Worm (Caenorhabditis elegans): Measurements from ENCODE around the gene R13H4.5.

DNA sequence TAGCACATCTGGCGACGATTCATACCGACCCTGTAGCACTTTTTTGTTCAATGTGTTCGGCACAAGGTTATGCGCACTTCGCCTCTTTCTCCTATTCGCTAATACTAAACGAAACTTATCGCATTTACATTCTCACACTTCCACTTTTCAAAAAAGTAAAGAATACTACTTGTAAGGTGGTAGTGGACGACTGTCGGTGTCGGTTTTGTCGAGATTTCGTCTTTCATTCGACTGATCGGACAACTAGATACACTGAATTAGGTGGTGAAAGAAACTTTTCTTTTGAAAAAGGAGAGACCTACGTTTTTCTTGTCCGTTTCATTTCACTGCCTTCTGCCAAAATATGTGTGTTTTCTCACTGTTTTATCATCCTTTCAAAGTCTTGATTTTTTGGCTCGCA is 37.1 kb downstream of the R13H4.5 start:
- TF ChIP-seq egl-27 (tag; optimal IDR thresholded peaks at IDR 0.05) (no peak), lsy-2 (tag; optimal IDR thresholded peaks at IDR 0.05) (no peak), nhr-76 (tag; optimal IDR thresholded peaks at IDR 0.05) (no peak), zag-1 (tag; optimal IDR thresholded peaks at IDR 0.05) (no peak), mep-1 (tag; optimal IDR thresholded peaks at IDR 0.05) (no peak), nhr-10 (tag; optimal IDR thresholded peaks at IDR 0.05) (no peak), nhr-25 (tag; optimal IDR thresholded peaks at IDR 0.05; ENCODE audit: borderline replicate concordance, insufficient read depth) (no peak), fos-1 (tag; optimal IDR thresholded peaks at IDR 0.05) (no peak), sdz-12 (GFP tag; optimal IDR thresholded peaks at IDR 0.05) (no peak), pha-4 (GFP tag; IDR thresholded peaks at IDR 0.05) (no peak), pha-4 (tag; optimal IDR thresholded peaks at IDR 0.05) (no peak), F44E2.7 (GFP tag; IDR thresholded peaks at IDR 0.05) (no peak)

Measured in whole organism, L4 larva.